Worm (Caenorhabditis elegans): ENCODE results near the gene H03G16.1.

DNA sequence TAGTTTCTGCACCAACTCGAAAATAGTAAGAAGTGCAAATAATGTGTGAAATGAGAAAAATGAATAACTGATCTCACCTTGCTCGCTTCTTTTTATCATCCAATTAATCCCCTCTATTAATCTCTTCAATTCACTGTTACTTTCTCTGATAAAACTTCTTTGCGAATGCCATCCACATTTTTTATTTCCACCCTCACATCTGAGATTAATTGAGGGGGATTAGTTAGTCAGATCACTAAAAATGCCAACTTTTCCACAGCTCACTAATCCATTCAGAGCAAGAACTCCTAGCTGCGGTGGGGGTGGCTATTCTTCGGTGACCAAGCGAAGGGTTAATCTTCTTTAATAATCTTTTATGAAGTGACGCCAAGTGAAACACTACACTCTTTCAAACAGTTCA lies 18.9 kb upstream of the H03G16.1 start, which contains the start of gene dsc-1:
- TF ChIP-seq flt-1 (GFP tag; IDR thresholded peaks at IDR 0.05) (no peak), T22C8.4 (GFP tag; IDR thresholded peaks at IDR 0.05) (no peak), ztf-23 (GFP tag; IDR thresholded peaks at IDR 0.05) (no peak), tab-1 (GFP tag; IDR thresholded peaks at IDR 0.05) (no peak), med-1 (GFP tag; optimal IDR thresholded peaks at IDR 0.05; ENCODE audit: insufficient read depth) (no peak)

All from whole organism, midembryonic.